Fruit fly (Drosophila melanogaster) whole organism, embryonic: ENCODE results near the gene Cyp4ac2.

Experiments
- Adf1 ChIP-seq: fragments of 200-800 bp; sonication (Bioruptor generic); IDR thresholded peaks from 2 replicates; pipeline ENCODE4 v1.3.6; 2022; ENCODE audit warnings: missing biosample characterization, missing genetic modification characterization
- Blimp-1 ChIP-seq: fragments of 200-800 bp; sonication (Bioruptor generic); optimal IDR thresholded peaks from 3 replicates; lab custom pipeline; 2018; ENCODE audit warnings: missing biosample characterization, missing genetic modification characterization, mild to moderate bottlenecking, moderate library complexity, missing genetic modification reagents
- BtbVII ChIP-seq: fragments of 200-800 bp; sonication (Bioruptor generic); optimal IDR thresholded peaks from 3 replicates; lab custom pipeline; 2017; ENCODE audit warnings: missing biosample characterization, mild to moderate bottlenecking, missing genetic modification characterization
- CG1024 ChIP-seq: fragments of 200-800 bp; sonication (Bioruptor generic); IDR thresholded peaks from 2 replicates; pipeline ENCODE4 v1.3.6; 2022; ENCODE audit warnings: missing biosample characterization, missing genetic modification characterization
- CG10959 ChIP-seq: fragments of 200-800 bp; sonication (Bioruptor generic); IDR thresholded peaks from 2 replicates; pipeline ENCODE4 v1.3.6; 2022; ENCODE audit warnings: missing biosample characterization, missing genetic modification characterization
- CG11085 ChIP-seq: fragments of 200-800 bp; sonication (Bioruptor generic); IDR thresholded peaks from 2 replicates; pipeline ENCODE4 v1.3.6; 2022; ENCODE audit warnings: missing biosample characterization, missing genetic modification characterization
- CG16815 ChIP-seq: fragments of 200-800 bp; sonication (Bioruptor generic); optimal IDR thresholded peaks from 3 replicates; lab custom pipeline; 2017; ENCODE audit warnings: missing biosample characterization, mild to moderate bottlenecking, missing genetic modification characterization
- CG16863 ChIP-seq: fragments of 200-800 bp; sonication (Bioruptor generic); optimal IDR thresholded peaks from 3 replicates; lab custom pipeline; 2016; ENCODE audit warnings: missing biosample characterization, missing genetic modification characterization
- CG17359 ChIP-seq: fragments of 200-800 bp; sonication (Bioruptor generic); optimal IDR thresholded peaks from 3 replicates; lab custom pipeline; 2018; ENCODE audit warnings: missing biosample characterization, mild to moderate bottlenecking, missing genetic modification characterization, moderate library complexity
- CG17612 ChIP-seq: fragments of 200-800 bp; sonication (Bioruptor generic); IDR thresholded peaks from 2 replicates; pipeline ENCODE4 v1.3.6; 2022; ENCODE audit warnings: missing biosample characterization, missing genetic modification characterization
- CG30403 ChIP-seq: fragments of 200-800 bp; sonication (Bioruptor generic); optimal IDR thresholded peaks from 3 replicates; lab custom pipeline; 2016; ENCODE audit warnings: missing biosample characterization, missing genetic modification characterization
- CG4404 ChIP-seq: fragments of 200-800 bp; sonication (Bioruptor generic); IDR thresholded peaks from 2 replicates; pipeline ENCODE4 v1.3.6; 2022; ENCODE audit warnings: missing biosample characterization, missing genetic modification characterization
- CG4424 ChIP-seq: fragments of 200-800 bp; sonication (Bioruptor generic); optimal IDR thresholded peaks from 3 replicates; lab custom pipeline; 2016; ENCODE audit warnings: missing biosample characterization, missing genetic modification characterization
- CG5180 ChIP-seq: fragments of 200-800 bp; sonication (Bioruptor generic); optimal IDR thresholded peaks from 3 replicates; lab custom pipeline; 2017; ENCODE audit warnings: missing biosample characterization, missing genetic modification characterization, mild to moderate bottlenecking, moderate library complexity, missing genetic modification reagents
- CG7556 ChIP-seq: fragments of 200-800 bp; sonication (Bioruptor generic); optimal IDR thresholded peaks from 2 replicates; lab custom pipeline; 2017; ENCODE audit warnings: missing biosample characterization, mild to moderate bottlenecking, missing genetic modification characterization
- CG7839 ChIP-seq: fragments of 200-800 bp; sonication (Bioruptor generic); optimal IDR thresholded peaks from 3 replicates; lab custom pipeline; 2018; ENCODE audit warnings: missing biosample characterization, mild to moderate bottlenecking, missing genetic modification characterization, moderate library complexity
- Chrac-16 ChIP-seq: fragments of 200-800 bp; sonication (Bioruptor generic); optimal IDR thresholded peaks from 3 replicates; lab custom pipeline; 2016; ENCODE audit warnings: missing biosample characterization, missing genetic modification characterization
- D ChIP-seq, 2 experiments: fragments of 200-800 bp in 1 of 2; fragments of >200 bp in 1 of 2; sonication (Bioruptor generic) in 1 of 2; optimal IDR thresholded peaks; 2 replicates in 1 of 2; 3 replicates in 1 of 2; lab custom pipeline; 2017; ENCODE audit warnings: mild to moderate bottlenecking in 1 of 2, missing biosample characterization in 1 of 2, missing genetic modification characterization in 1 of 2, missing genetic modification reagents in 1 of 2
- Dad ChIP-seq: fragments of 200-800 bp; sonication (Bioruptor generic); optimal IDR thresholded peaks from 3 replicates; lab custom pipeline; 2016; ENCODE audit warnings: missing biosample characterization, missing genetic modification characterization
- Dbx ChIP-seq: fragments of 200-800 bp; sonication (Bioruptor generic); IDR thresholded peaks from 3 replicates; pipeline ENCODE4 v1.3.6; 2022; ENCODE audit warnings: missing biosample characterization, missing genetic modification characterization
- Fer1 ChIP-seq: fragments of 200-800 bp; sonication (Bioruptor generic); optimal IDR thresholded peaks from 2 replicates; lab custom pipeline; 2017; ENCODE audit warnings: missing biosample characterization, mild to moderate bottlenecking, missing genetic modification characterization
- HHEX ChIP-seq: fragments of 200-800 bp; sonication (Bioruptor generic); optimal IDR thresholded peaks from 3 replicates; lab custom pipeline; 2017; ENCODE audit warnings: missing biosample characterization, mild to moderate bottlenecking, missing genetic modification characterization, missing genetic modification reagents
- Lim3 ChIP-seq: fragments of 200-800 bp; sonication (Bioruptor generic); IDR thresholded peaks from 2 replicates; pipeline ENCODE4 v1.3.6; 2022; ENCODE audit warnings: missing biosample characterization, missing genetic modification characterization
- Myb ChIP-seq: fragments of 200-800 bp; sonication (Bioruptor generic); optimal IDR thresholded peaks from 2 replicates; lab custom pipeline; 2016; ENCODE audit warnings: missing biosample characterization, missing genetic modification characterization
- NK7.1 ChIP-seq: fragments of 200-800 bp; sonication (Bioruptor generic); optimal IDR thresholded peaks from 3 replicates; lab custom pipeline; 2016; ENCODE audit warnings: missing biosample characterization, missing genetic modification characterization
- Nf-YA ChIP-seq: fragments of 200-800 bp; sonication (Bioruptor generic); IDR thresholded peaks from 2 replicates; pipeline ENCODE4 v1.3.6; 2022; ENCODE audit warnings: missing biosample characterization, missing genetic modification characterization
- Side ChIP-seq: fragments of 200-800 bp; sonication (Bioruptor generic); optimal IDR thresholded peaks from 2 replicates; lab custom pipeline; 2016; ENCODE audit warnings: missing biosample characterization, missing genetic modification characterization
- al ChIP-seq: fragments of 200-800 bp; sonication (Bioruptor generic); IDR thresholded peaks from 2 replicates; pipeline ENCODE4 v1.3.6; 2022; ENCODE audit warnings: missing biosample characterization, missing genetic modification characterization
- ap ChIP-seq: fragments of 200-800 bp; sonication (Bioruptor generic); IDR thresholded peaks from 2 replicates; pipeline ENCODE4 v1.3.6; 2022; ENCODE audit warnings: missing biosample characterization, missing genetic modification characterization
- ara ChIP-seq: fragments of 200-800 bp; sonication (Bioruptor generic); IDR thresholded peaks from 2 replicates; pipeline ENCODE4 v1.3.6; 2022; ENCODE audit warnings: missing biosample characterization, missing genetic modification characterization
- bigmax ChIP-seq: fragments of 200-800 bp; sonication (Bioruptor generic); optimal IDR thresholded peaks from 2 replicates; lab custom pipeline; 2018; ENCODE audit warnings: missing biosample characterization, mild to moderate bottlenecking, missing genetic modification characterization
- cwo ChIP-seq: fragments of 200-800 bp; sonication (Bioruptor generic); optimal IDR thresholded peaks from 3 replicates; lab custom pipeline; 2017; ENCODE audit warnings: missing biosample characterization, missing genetic modification characterization, mild to moderate bottlenecking, moderate library complexity, missing genetic modification reagents
- dysf ChIP-seq: fragments of 200-800 bp; sonication (Bioruptor generic); IDR thresholded peaks from 3 replicates; pipeline ENCODE4 v1.3.6; 2022; ENCODE audit warnings: missing biosample characterization, missing genetic modification characterization
- ewg ChIP-seq: fragments of 200-800 bp; sonication (Bioruptor generic); optimal IDR thresholded peaks from 3 replicates; lab custom pipeline; 2017; ENCODE audit warnings: mild to moderate bottlenecking, missing biosample characterization, missing genetic modification reagents, missing genetic modification characterization
- exex ChIP-seq: fragments of 200-800 bp; sonication (Bioruptor generic); optimal IDR thresholded peaks from 4 replicates; lab custom pipeline; 2018; ENCODE audit warnings: missing biosample characterization, mild to moderate bottlenecking, missing genetic modification characterization, moderate library complexity
- fd96Cb ChIP-seq: fragments of 200-800 bp; sonication (Bioruptor generic); optimal IDR thresholded peaks from 2 replicates; lab custom pipeline; 2018; ENCODE audit warnings: missing biosample characterization, mild to moderate bottlenecking, missing genetic modification characterization, moderate library complexity
- gsb ChIP-seq: fragments of 200-800 bp; sonication (Bioruptor generic); IDR thresholded peaks from 2 replicates; pipeline ENCODE4 v1.3.6; 2022; ENCODE audit warnings: missing biosample characterization, missing genetic modification characterization
- hbn ChIP-seq: fragments of 200-800 bp; sonication (Bioruptor generic); IDR thresholded peaks from 2 replicates; pipeline ENCODE4 v1.3.6; 2022; ENCODE audit warnings: missing biosample characterization, missing genetic modification characterization; ENCODE audit not compliant: partially characterized antibody
- her ChIP-seq: fragments of 200-800 bp; sonication (Bioruptor generic); optimal IDR thresholded peaks from 2 replicates; lab custom pipeline; 2016; ENCODE audit warnings: missing biosample characterization, missing genetic modification characterization
- kah ChIP-seq: fragments of 200-800 bp; sonication (Bioruptor generic); optimal IDR thresholded peaks from 2 replicates; lab custom pipeline; 2018; ENCODE audit warnings: missing biosample characterization, mild to moderate bottlenecking, missing genetic modification characterization
- lab ChIP-seq: fragments of 200-800 bp; sonication (Bioruptor generic); optimal IDR thresholded peaks from 3 replicates; lab custom pipeline; 2017; ENCODE audit warnings: missing biosample characterization, missing genetic modification characterization, mild to moderate bottlenecking, moderate library complexity, missing genetic modification reagents
- lmd ChIP-seq: fragments of 200-800 bp; sonication (Bioruptor generic); IDR thresholded peaks from 2 replicates; pipeline ENCODE4 v1.3.6; 2022; ENCODE audit warnings: missing biosample characterization, missing genetic modification characterization
- lola ChIP-seq, 3 experiments: fragments of >200 bp in 2 of 3; fragments of 200-800 bp in 1 of 3; sonication (Bioruptor generic) in 1 of 3; optimal IDR thresholded peaks; 2 replicates each; lab custom pipeline; 2017 to 2019; ENCODE audit warnings: missing biosample characterization in 3 of 3, missing genetic modification characterization in 3 of 3, mild to moderate bottlenecking in 1 of 3, moderate library complexity in 1 of 3
- lov ChIP-seq, 2 experiments: fragments of 200-800 bp in 1 of 2; fragments of >200 bp in 1 of 2; sonication (Bioruptor generic) in 1 of 2; IDR thresholded peaks in 1 of 2; optimal IDR thresholded peaks in 1 of 2; 2 replicates in 1 of 2; 3 replicates in 1 of 2; pipeline versions ENCODE4 v1.3.6 to Lab custom; 2017 to 2022; ENCODE audit warnings: missing biosample characterization in 1 of 2, missing genetic modification characterization in 1 of 2
- mirr ChIP-seq: fragments of 200-800 bp; sonication (Bioruptor generic); optimal IDR thresholded peaks from 3 replicates; lab custom pipeline; 2018; ENCODE audit warnings: missing biosample characterization, mild to moderate bottlenecking, missing genetic modification characterization
- onecut ChIP-seq: fragments of 200-800 bp; sonication (Bioruptor generic); IDR thresholded peaks from 2 replicates; pipeline ENCODE4 v1.3.6; 2022; ENCODE audit warnings: missing biosample characterization, missing genetic modification characterization
- sisA ChIP-seq: fragments of 200-800 bp; sonication (Bioruptor generic); IDR thresholded peaks from 2 replicates; pipeline ENCODE4 v1.3.6; 2022; ENCODE audit warnings: missing biosample characterization, missing genetic modification characterization
- tup ChIP-seq: fragments of 200-800 bp; sonication (Bioruptor generic); optimal IDR thresholded peaks from 2 replicates; lab custom pipeline; 2016; ENCODE audit warnings: missing biosample characterization, mild to moderate bottlenecking, missing genetic modification characterization, moderate library complexity

Gene Cyp4ac2

dm6 chr2L:5297289-5297960 is 31.2 kb downstream of the Cyp4ac2 start (continued):
- no peak for TF ChIP-seq mirr
- peak; percentile 44; the same call in 1 of the 2 replicates for TF ChIP-seq ap
- TF ChIP-seq Lim3 (GFP tag; lab: Robert Waterston, UW): no peak
- TF ChIP-seq CG5180 (GFP tag; lab: Kevin White, UChicago): no peak
- no peak for TF ChIP-seq HHEX (GFP tag; lab: Kevin White, UChicago)
- TF ChIP-seq lov (optimal IDR thresholded peaks at IDR 0.05; lab: Kevin White, UChicago): no peak
- TF ChIP-seq lov (GFP tag; IDR thresholded peaks at IDR 0.05; lab: Robert Waterston, UW): 0 out of 3 replicates have a peak, but pooled peaks have one; percentile 56
- peak; percentile 36; the same call in 1 of the 2 replicates for TF ChIP-seq sisA (GFP tag; lab: Robert Waterston, UW)
- no peak for TF ChIP-seq bigmax (GFP tag; lab: Kevin White, UChicago)
- peak; percentile 62 for TF ChIP-seq CG7839 (tag; lab: Kevin White, UChicago)
- no peak for TF ChIP-seq Dbx (GFP tag; lab: Robert Waterston, UW)
- TF ChIP-seq Fer1 (GFP tag; lab: Kevin White, UChicago): no peak
- TF ChIP-seq Chrac-16: peak; percentile 29
- TF ChIP-seq CG17359: peak; percentile 33
- TF ChIP-seq lola (GFP tag; optimal IDR thresholded peaks at IDR 0.05; lab: Kevin White, UChicago): peak in 1 of 3 experiments; percentile 69
- no peak for TF ChIP-seq ara (GFP tag; lab: Robert Waterston, UW)
- TF ChIP-seq lmd (GFP tag; lab: Robert Waterston, UW): no peak
- no peak for TF ChIP-seq kah (GFP tag; lab: Kevin White, UChicago)
- peak; percentile 46 for TF ChIP-seq CG4424 (GFP tag; lab: Kevin White, UChicago)
- peak; percentile 38 for TF ChIP-seq lab
- TF ChIP-seq CG30403: peak; percentile 11
- peak; percentile 24; the same call in 1 of the 3 replicates for TF ChIP-seq dysf
- peak; percentile 37 for TF ChIP-seq BtbVII (GFP tag; lab: Kevin White, UChicago)
- peak; percentile 85 for TF ChIP-seq Blimp-1 (GFP tag; lab: Kevin White, UChicago)
- peak; percentile 54 for TF ChIP-seq ewg (GFP tag; lab: Kevin White, UChicago)
- no peak for TF ChIP-seq cwo (GFP tag; lab: Kevin White, UChicago)
- TF ChIP-seq her (GFP tag; lab: Kevin White, UChicago): no peak
- peak; percentile 19 for TF ChIP-seq CG7556 (GFP tag; lab: Kevin White, UChicago)
- peak; percentile 23 for TF ChIP-seq CG16863
- no peak for TF ChIP-seq CG17612 (GFP tag; lab: Robert Waterston, UW)
- no peak for TF ChIP-seq Adf1 (GFP tag; lab: Robert Waterston, UW)
- peak; percentile 63 for TF ChIP-seq fd96Cb (tag; lab: Kevin White, UChicago)
- no peak for TF ChIP-seq tup (GFP tag; lab: Kevin White, UChicago)
- TF ChIP-seq onecut: no peak
- TF ChIP-seq CG4404 (GFP tag; lab: Robert Waterston, UW): 0 out of 2 replicates have a peak, but pooled peaks have one; percentile 10
- TF ChIP-seq D (optimal IDR thresholded peaks at IDR 0.05; lab: Kevin White, UChicago): no peak
- TF ChIP-seq D (GFP tag; optimal IDR thresholded peaks at IDR 0.05; lab: Kevin White, UChicago): peak; percentile 54
- TF ChIP-seq CG16815 (GFP tag; lab: Kevin White, UChicago): no peak
- no peak for TF ChIP-seq Nf-YA
- TF ChIP-seq NK7.1 (GFP tag; lab: Kevin White, UChicago): no peak
- TF ChIP-seq Myb (GFP tag; lab: Kevin White, UChicago): no peak
- TF ChIP-seq exex (tag; lab: Kevin White, UChicago): no peak
- no peak for TF ChIP-seq gsb
- TF ChIP-seq Dad (GFP tag; lab: Kevin White, UChicago): no peak
- no peak for TF ChIP-seq hbn (GFP tag; lab: Robert Waterston, UW)
- TF ChIP-seq CG1024 (GFP tag; lab: Robert Waterston, UW): no peak
- TF ChIP-seq CG10959 (GFP tag; lab: Robert Waterston, UW): no peak
- no peak for TF ChIP-seq CG11085 (GFP tag; lab: Robert Waterston, UW)
- TF ChIP-seq al (GFP tag; lab: Robert Waterston, UW): no peak
- TF ChIP-seq Side (GFP tag; lab: Kevin White, UChicago): no peak
